Fruit fly (Drosophila melanogaster) whole organism, embryonic: ENCODE measurements around the gene Dmtn.
A peak's percentile ranks its signal among the peaks of the same experiment; 100 is the strongest.

Experiments
- ATbp ChIP-seq: fragments of 200-800 bp; sonication (Bioruptor generic); optimal IDR thresholded peaks from 2 replicates; lab custom pipeline; 2017; ENCODE audit warnings: missing biosample characterization, mild to moderate bottlenecking, missing genetic modification characterization, missing genetic modification reagents
- BtbVII ChIP-seq: fragments of 200-800 bp; sonication (Bioruptor generic); optimal IDR thresholded peaks from 3 replicates; lab custom pipeline; 2017; ENCODE audit warnings: missing biosample characterization, mild to moderate bottlenecking, missing genetic modification characterization
- CG10209 ChIP-seq: fragments of 200-800 bp; sonication (Bioruptor generic); optimal IDR thresholded peaks from 3 replicates; lab custom pipeline; 2017; ENCODE audit warnings: missing biosample characterization, mild to moderate bottlenecking, missing genetic modification characterization, missing genetic modification reagents
- CG1024 ChIP-seq: fragments of 200-800 bp; sonication (Bioruptor generic); IDR thresholded peaks from 2 replicates; pipeline ENCODE4 v1.3.6; 2022; ENCODE audit warnings: missing biosample characterization, missing genetic modification characterization
- CG10267 ChIP-seq: fragments of 200-800 bp; sonication (Bioruptor generic); optimal IDR thresholded peaks from 2 replicates; lab custom pipeline; 2018; ENCODE audit warnings: missing biosample characterization, mild to moderate bottlenecking, missing genetic modification characterization, moderate library complexity
- CG11696 ChIP-seq: fragments of 200-800 bp; sonication (Bioruptor generic); IDR thresholded peaks from 2 replicates; pipeline ENCODE4 v1.3.6; 2022; ENCODE audit warnings: missing biosample characterization, missing genetic modification characterization
- CG14441 ChIP-seq: fragments of 200-800 bp; sonication (Bioruptor generic); IDR thresholded peaks from 2 replicates; pipeline ENCODE4 v1.3.6; 2022; ENCODE audit warnings: missing biosample characterization, missing genetic modification characterization
- CG14667 ChIP-seq: fragments of 200-800 bp; sonication (Bioruptor generic); IDR thresholded peaks from 2 replicates; pipeline ENCODE4 v1.3.6; 2022; ENCODE audit warnings: missing biosample characterization, missing genetic modification characterization
- CG14965 ChIP-seq: fragments of 200-800 bp; sonication (Bioruptor generic); optimal IDR thresholded peaks from 2 replicates; lab custom pipeline; 2016; ENCODE audit warnings: missing biosample characterization, missing genetic modification characterization, borderline replicate concordance
- CG16863 ChIP-seq: fragments of 200-800 bp; sonication (Bioruptor generic); optimal IDR thresholded peaks from 3 replicates; lab custom pipeline; 2016; ENCODE audit warnings: missing biosample characterization, missing genetic modification characterization
- CG17912 ChIP-seq: fragments of 200-800 bp; sonication (Bioruptor generic); optimal IDR thresholded peaks from 2 replicates; lab custom pipeline; 2018; ENCODE audit warnings: missing biosample characterization, mild to moderate bottlenecking, missing genetic modification characterization
- CG18011 ChIP-seq: fragments of 200-800 bp; sonication (Bioruptor generic); optimal IDR thresholded peaks from 2 replicates; lab custom pipeline; 2017; ENCODE audit warnings: missing biosample characterization, missing genetic modification characterization, mild to moderate bottlenecking, moderate library complexity, missing genotype
- CG18262 ChIP-seq: fragments of 200-800 bp; optimal IDR thresholded peaks from 3 replicates; lab custom pipeline; 2019; ENCODE audit warnings: missing biosample characterization, mild to moderate bottlenecking, missing genetic modification characterization, moderate library complexity
- CG30431 ChIP-seq: fragments of 200-800 bp; sonication (Bioruptor generic); optimal IDR thresholded peaks from 2 replicates; lab custom pipeline; 2017; ENCODE audit warnings: missing biosample characterization, missing genetic modification characterization
- CG34422 ChIP-seq: fragments of 200-800 bp; sonication (Bioruptor generic); IDR thresholded peaks from 3 replicates; pipeline ENCODE4 v1.3.6; 2022; ENCODE audit warnings: missing biosample characterization, missing genetic modification characterization
- CG3995 ChIP-seq: fragments of 200-800 bp; sonication (Bioruptor generic); optimal IDR thresholded peaks from 3 replicates; lab custom pipeline; 2016; ENCODE audit warnings: missing biosample characterization, missing genetic modification characterization
- CG4360 ChIP-seq: fragments of 200-800 bp; sonication (Bioruptor generic); IDR thresholded peaks from 2 replicates; pipeline ENCODE4 v1.3.6; 2022; ENCODE audit warnings: missing biosample characterization, missing genetic modification characterization
- CG6175 ChIP-seq: fragments of 200-800 bp; sonication (Bioruptor generic); IDR thresholded peaks from 3 replicates; pipeline ENCODE4 v1.3.6; 2022; ENCODE audit warnings: missing biosample characterization, missing genetic modification characterization
- CG6813 ChIP-seq: fragments of 200-800 bp; sonication (Bioruptor generic); optimal IDR thresholded peaks from 2 replicates; lab custom pipeline; 2017; ENCODE audit warnings: missing biosample characterization, missing genetic modification characterization, mild to moderate bottlenecking, moderate library complexity, missing genetic modification reagents
- CG8089 ChIP-seq: fragments of 200-800 bp; sonication (Bioruptor generic); optimal IDR thresholded peaks from 3 replicates; lab custom pipeline; 2016; ENCODE audit warnings: missing biosample characterization, missing genetic modification characterization
- CG9215 ChIP-seq: fragments of 200-800 bp; sonication (Bioruptor generic); IDR thresholded peaks from 2 replicates; pipeline ENCODE4 v1.3.6; 2022; ENCODE audit warnings: missing biosample characterization, missing genetic modification characterization
- CG9932 ChIP-seq: fragments of 200-800 bp; sonication (Bioruptor generic); IDR thresholded peaks from 2 replicates; pipeline ENCODE4 v1.3.6; 2022; ENCODE audit warnings: missing biosample characterization, missing genetic modification characterization
- Doc3 ChIP-seq: fragments of 200-800 bp; sonication (Bioruptor generic); IDR thresholded peaks from 3 replicates; pipeline ENCODE4 v1.3.6; 2022; ENCODE audit warnings: missing biosample characterization, missing genetic modification characterization; ENCODE audit not compliant: partially characterized antibody
- Dref ChIP-seq: fragments of 200-800 bp; sonication (Bioruptor generic); IDR thresholded peaks from 2 replicates; pipeline ENCODE4 v1.3.6; 2022; ENCODE audit warnings: missing biosample characterization, missing genetic modification characterization
- E2f1 ChIP-seq: fragments of 200-800 bp; sonication (Bioruptor generic); IDR thresholded peaks from 2 replicates; pipeline ENCODE4 v1.3.6; 2022; ENCODE audit warnings: missing biosample characterization, missing genetic modification characterization
- HLH54F ChIP-seq: fragments of 200-800 bp; sonication (Bioruptor generic); optimal IDR thresholded peaks from 3 replicates; lab custom pipeline; 2016; ENCODE audit warnings: missing biosample characterization, missing genetic modification characterization
- HLHmδ ChIP-seq: fragments of 200-800 bp; sonication (Bioruptor generic); optimal IDR thresholded peaks from 2 replicates; lab custom pipeline; 2018; ENCODE audit warnings: missing biosample characterization, mild to moderate bottlenecking, missing genetic modification characterization, moderate library complexity
- Jarid2 ChIP-seq: fragments of 200-800 bp; sonication (Bioruptor generic); optimal IDR thresholded peaks from 3 replicates; lab custom pipeline; 2017; ENCODE audit warnings: mild to moderate bottlenecking, missing biosample characterization, missing genetic modification reagents, missing genetic modification characterization
- Kr ChIP-seq: fragments of 200-800 bp; sonication (Bioruptor generic); optimal IDR thresholded peaks from 2 replicates; lab custom pipeline; 2017; ENCODE audit warnings: missing biosample characterization, mild to moderate bottlenecking, missing genetic modification characterization
- Lpt ChIP-seq: fragments of >200 bp; optimal IDR thresholded peaks from 2 replicates; lab custom pipeline; 2018; ENCODE audit warnings: missing biosample characterization, missing genetic modification characterization
- Med ChIP-seq: fragments of 200-800 bp; sonication (Bioruptor generic); peaks from one replicate; lab custom pipeline; 2016; ENCODE audit warnings: missing biosample characterization, missing genetic modification characterization, mild to moderate bottlenecking, inconsistent platforms, moderate library complexity
- Meics ChIP-seq: fragments of 200-800 bp; sonication (Bioruptor generic); optimal IDR thresholded peaks from 2 replicates; lab custom pipeline; 2017; ENCODE audit warnings: missing biosample characterization, mild to moderate bottlenecking, missing genetic modification characterization
- Mes4 ChIP-seq: fragments of 200-800 bp; sonication (Bioruptor generic); optimal IDR thresholded peaks from 2 replicates; lab custom pipeline; 2016; ENCODE audit warnings: missing biosample characterization, missing genetic modification characterization
- Opbp ChIP-seq: fragments of 200-800 bp; sonication (Bioruptor generic); IDR thresholded peaks from 3 replicates; pipeline ENCODE4 v1.3.6; 2022; ENCODE audit warnings: missing biosample characterization, missing genetic modification characterization; ENCODE audit not compliant: partially characterized antibody
- Rfx ChIP-seq: fragments of 200-800 bp; sonication (Bioruptor generic); IDR thresholded peaks from 2 replicates; pipeline ENCODE4 v1.3.6; 2022; ENCODE audit warnings: missing biosample characterization, missing genetic modification characterization
- Rx ChIP-seq: fragments of 200-800 bp; sonication (Bioruptor generic); IDR thresholded peaks from 2 replicates; pipeline ENCODE4 v1.3.6; 2022; ENCODE audit warnings: missing biosample characterization, missing genetic modification characterization
- Tbp ChIP-seq: fragments of >200 bp; optimal IDR thresholded peaks from 2 replicates; lab custom pipeline; 2018; ENCODE audit warnings: missing biosample characterization, missing genetic modification characterization
- ap ChIP-seq: fragments of 200-800 bp; sonication (Bioruptor generic); IDR thresholded peaks from 2 replicates; pipeline ENCODE4 v1.3.6; 2022; ENCODE audit warnings: missing biosample characterization, missing genetic modification characterization
- chn ChIP-seq: fragments of 200-800 bp; sonication (Bioruptor generic); optimal IDR thresholded peaks from 2 replicates; lab custom pipeline; 2016; ENCODE audit warnings: missing biosample characterization, missing genetic modification characterization
- crol ChIP-seq: fragments of 200-800 bp; sonication (Bioruptor generic); IDR thresholded peaks from 2 replicates; pipeline ENCODE4 v1.3.6; 2022; ENCODE audit warnings: missing biosample characterization, missing genetic modification characterization
- danr ChIP-seq: fragments of 200-800 bp; sonication (Bioruptor generic); IDR thresholded peaks from 2 replicates; pipeline ENCODE4 v1.3.6; 2022; ENCODE audit warnings: missing biosample characterization, missing genetic modification characterization
- dmrt99B ChIP-seq: fragments of 200-800 bp; sonication (Bioruptor generic); optimal IDR thresholded peaks from 2 replicates; lab custom pipeline; 2018; ENCODE audit warnings: missing biosample characterization, mild to moderate bottlenecking, missing genetic modification characterization, moderate library complexity
- insv ChIP-seq, 2 experiments: fragments of 200-800 bp; sonication (Bioruptor generic); optimal IDR thresholded peaks; 3 replicates each; lab custom pipeline; 2016 to 2018; ENCODE audit warnings: missing biosample characterization in 2 of 2, missing genetic modification characterization in 2 of 2
- klu ChIP-seq: fragments of 200-800 bp; sonication (Bioruptor generic); IDR thresholded peaks from 2 replicates; pipeline ENCODE4 v1.3.6; 2022; ENCODE audit warnings: missing biosample characterization, missing genetic modification characterization
- luna ChIP-seq: fragments of 200-800 bp; sonication (Bioruptor generic); optimal IDR thresholded peaks from 2 replicates; lab custom pipeline; 2016; ENCODE audit warnings: missing biosample characterization, missing genetic modification characterization
- otp ChIP-seq: fragments of 200-800 bp; sonication (Bioruptor generic); IDR thresholded peaks from 3 replicates; pipeline ENCODE4, ENCODE4 v1.3.6; 2022; ENCODE audit warnings: missing biosample characterization, missing genetic modification characterization
- pfk ChIP-seq: fragments of 200-800 bp; sonication (Bioruptor generic); optimal IDR thresholded peaks from 2 replicates; lab custom pipeline; 2018; ENCODE audit warnings: missing biosample characterization, mild to moderate bottlenecking, missing genetic modification characterization, moderate library complexity
- pnt ChIP-seq: fragments of 200-800 bp; sonication (Bioruptor generic); optimal IDR thresholded peaks from 3 replicates; lab custom pipeline; 2016; ENCODE audit warnings: missing biosample characterization, missing genetic modification characterization
- sug ChIP-seq: fragments of 200-800 bp; optimal IDR thresholded peaks from 2 replicates; lab custom pipeline; 2019; ENCODE audit warnings: missing biosample characterization, mild to moderate bottlenecking, missing genetic modification characterization, moderate library complexity
- tgo ChIP-seq: fragments of 200-800 bp; sonication (Bioruptor generic); IDR thresholded peaks from 3 replicates; pipeline ENCODE4 v1.3.6; 2022; ENCODE audit warnings: missing biosample characterization, missing genetic modification characterization

The Dmtn gene

dm6 chr3R:6414439-6415344 lies 9.0 kb upstream of the Dmtn start (continued):
- TF ChIP-seq CG6813 (GFP tag; lab: Kevin White, UChicago), result no peak
- TF ChIP-seq danr (GFP tag; lab: Robert Waterston, UW), result no peak
- no peak for TF ChIP-seq CG16863 (GFP tag; lab: Kevin White, UChicago)
- TF ChIP-seq Med (GFP tag; lab: Kevin White, UChicago), result peak; percentile 12
- TF ChIP-seq CG18262, result peak; percentile 45
- 0 out of 3 replicates have a peak, but pooled peaks have one; percentile 13 for TF ChIP-seq otp
- no peak for TF ChIP-seq Lpt (GFP tag; lab: Kevin White, UChicago)
- TF ChIP-seq CG9932 (GFP tag; lab: Robert Waterston, UW), result 0 out of 2 replicates have a peak, but pooled peaks have one; percentile 23
- peak; percentile 10 for TF ChIP-seq CG10267 (tag; lab: Kevin White, UChicago)
- no peak for TF ChIP-seq Dref (GFP tag; lab: Robert Waterston, UW)
- TF ChIP-seq CG8089, result no peak
- TF ChIP-seq sug (tag; lab: Kevin White, UChicago), result peak; percentile 13
- TF ChIP-seq CG10209, result peak; percentile 25
- TF ChIP-seq CG17912 (GFP tag; lab: Kevin White, UChicago), result no peak
- peak; percentile 98 for TF ChIP-seq crol
- TF ChIP-seq CG34422 (GFP tag; lab: Robert Waterston, UW), result no peak
- 0 out of 2 replicates have a peak, but pooled peaks have one; percentile 8 for TF ChIP-seq CG14667
- TF ChIP-seq Rfx, result no peak
- TF ChIP-seq CG3995, result no peak
- TF ChIP-seq ap (GFP tag; lab: Robert Waterston, UW), result no peak
- TF ChIP-seq Doc3 (GFP tag; lab: Robert Waterston, UW), result no peak
- TF ChIP-seq luna (GFP tag; lab: Kevin White, UChicago), result no peak
- TF ChIP-seq Tbp, result no peak
- TF ChIP-seq Rx, result no peak
- TF ChIP-seq CG14441 (GFP tag; lab: Robert Waterston, UW), result no peak
- TF ChIP-seq CG30431 (GFP tag; lab: Kevin White, UChicago), result no peak
- TF ChIP-seq ATbp (GFP tag; lab: Kevin White, UChicago), result no peak
- TF ChIP-seq dmrt99B (tag; lab: Kevin White, UChicago), result peak; percentile 63
- no peak for TF ChIP-seq HLHmδ
- TF ChIP-seq insv (GFP tag; optimal IDR thresholded peaks at IDR 0.05; lab: Kevin White, UChicago), result no peak
- no peak for TF ChIP-seq Jarid2 (GFP tag; lab: Kevin White, UChicago)
- TF ChIP-seq tgo (GFP tag; lab: Robert Waterston, UW), result peak; percentile 16; the same call in 1 of the 3 replicates
- no peak for TF ChIP-seq Kr (GFP tag; lab: Kevin White, UChicago)
- TF ChIP-seq klu (GFP tag; lab: Robert Waterston, UW), result no peak
- no peak for TF ChIP-seq pnt (GFP tag; lab: Kevin White, UChicago)
- TF ChIP-seq CG11696 (GFP tag; lab: Robert Waterston, UW), result no peak
- TF ChIP-seq CG9215 (GFP tag; lab: Robert Waterston, UW), result no peak
- peak; percentile 53 for TF ChIP-seq Meics (GFP tag; lab: Kevin White, UChicago)
- no peak for TF ChIP-seq pfk (GFP tag; lab: Kevin White, UChicago)
- TF ChIP-seq chn, result no peak
- peak; percentile 22 for TF ChIP-seq BtbVII (GFP tag; lab: Kevin White, UChicago)
- no peak for TF ChIP-seq E2f1 (GFP tag; lab: Robert Waterston, UW)
- no peak for TF ChIP-seq CG14965 (GFP tag; lab: Kevin White, UChicago)
- TF ChIP-seq CG1024, result no peak
- no peak for TF ChIP-seq CG18011 (GFP tag; lab: Kevin White, UChicago)
- TF ChIP-seq CG4360 (GFP tag; lab: Robert Waterston, UW), result no peak
- TF ChIP-seq HLH54F (GFP tag; lab: Kevin White, UChicago), result no peak
- TF ChIP-seq Mes4 (GFP tag; lab: Kevin White, UChicago), result no peak
- no peak for TF ChIP-seq Opbp (GFP tag; lab: Robert Waterston, UW)
- TF ChIP-seq CG6175, result no peak
